Worm (Caenorhabditis elegans): ENCODE data around the gene lin-52.

lin-52 gene

ce11 chrIII:9849111-9849510 lies 24.6 kb upstream of the lin-52 start:
- TF ChIP-seq sox-2 (GFP tag; IDR thresholded peaks at IDR 0.05) = peak; percentile 31; the same call in 1 of the 2 replicates
- peak; percentile 8 for TF ChIP-seq hlh-8 (tag; optimal IDR thresholded peaks at IDR 0.05)

DNA sequence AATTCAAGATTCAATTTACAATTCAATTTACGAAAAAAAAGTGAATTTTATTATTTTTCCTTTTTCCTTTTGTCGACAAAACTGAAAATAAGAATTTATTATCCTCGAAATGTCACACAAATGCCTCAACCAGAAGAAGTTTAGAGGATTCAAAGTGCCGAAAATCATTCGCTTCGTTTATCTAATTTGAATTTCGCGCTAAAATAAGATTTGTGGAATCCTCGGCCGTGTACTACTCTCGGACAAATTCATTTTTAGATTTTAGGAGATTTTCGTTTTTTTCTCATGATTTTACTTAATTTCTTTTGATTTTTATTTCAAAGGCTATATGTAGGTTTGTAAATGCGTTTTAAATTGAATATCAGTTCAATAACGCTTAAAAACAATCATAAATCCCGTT lies 24.1 kb upstream of the lin-52 start:
- TF ChIP-seq ceh-6 (GFP tag; optimal IDR thresholded peaks at IDR 0.05) (no peak), K02D7.2 (tag; optimal IDR thresholded peaks at IDR 0.05) (no peak), pqm-1 (tag; optimal IDR thresholded peaks at IDR 0.05) (no peak)

DNA sequence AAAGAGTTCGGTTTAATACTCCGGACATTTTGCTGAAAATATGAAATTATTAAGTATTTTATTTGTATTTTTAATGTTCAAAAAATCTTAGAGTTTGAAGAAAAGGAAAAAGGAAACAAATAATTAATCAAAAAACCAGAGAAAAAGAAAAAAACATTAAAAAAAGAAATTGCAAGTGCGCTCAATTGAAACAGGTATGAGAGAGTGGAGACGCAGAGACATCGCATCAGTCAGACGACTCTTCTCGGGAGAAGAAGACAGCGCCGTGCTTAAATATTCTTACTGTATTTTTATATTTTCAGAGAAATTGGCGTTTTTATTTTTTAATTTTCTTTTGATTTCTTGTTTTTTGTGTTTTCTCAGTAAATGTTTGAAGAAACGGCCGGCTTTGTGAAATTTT lies 23.5 kb upstream of the lin-52 start, which contains the start of gene mrpl-36:
Gene mrpl-36 (minus strand): TSS at position 34 of the 400 bp plus-strand sequence.
- TF ChIP-seq unc-55 (GFP tag; optimal IDR thresholded peaks at IDR 0.05) (peak; percentile 11), zip-5 (tag; optimal IDR thresholded peaks at IDR 0.05) (no peak)

DNA sequence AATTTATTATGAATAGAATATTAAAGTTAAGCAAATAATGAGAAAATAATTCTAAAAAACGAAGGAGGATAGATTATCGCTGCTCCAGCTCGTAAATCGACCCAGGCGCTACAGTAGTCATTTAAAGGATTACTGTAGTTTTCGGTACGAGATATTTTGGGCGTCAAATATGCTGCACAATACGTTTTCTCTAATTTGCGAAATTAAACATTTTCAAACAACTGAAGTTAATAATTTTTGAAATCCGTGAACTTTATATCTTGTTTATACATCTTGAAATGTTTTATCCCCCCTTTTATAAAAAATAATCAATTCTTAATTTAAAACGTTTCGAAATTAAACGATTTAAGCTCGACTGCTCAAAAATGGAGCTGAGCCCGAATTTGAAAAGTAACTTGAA lies 21.5 kb upstream of the lin-52 start, which contains the start of gene K11H3.2:
Gene K11H3.2 (plus strand): TSS at position 301 of the 400 bp plus-strand sequence.
- TF ChIP-seq ceh-22 (tag; optimal IDR thresholded peaks at IDR 0.05) = no peak
- TF ChIP-seq hlh-6 (tag; optimal IDR thresholded peaks at IDR 0.05) = no peak
- no peak for TF ChIP-seq F13H6.1 (tag; optimal IDR thresholded peaks at IDR 0.05)
- TF ChIP-seq C38D4.7 (GFP tag; optimal IDR thresholded peaks at IDR 0.05) = no peak
- no peak for TF ChIP-seq odd-2 (tag; optimal IDR thresholded peaks at IDR 0.05)
- TF ChIP-seq ahr-1 (tag; optimal IDR thresholded peaks at IDR 0.05) = no peak
- TF ChIP-seq nfya-1 (tag; optimal IDR thresholded peaks at IDR 0.05) = no peak
- TF ChIP-seq ceh-30 (tag; optimal IDR thresholded peaks at IDR 0.05) = no peak
- no peak for TF ChIP-seq eyg-1 (tag; optimal IDR thresholded peaks at IDR 0.05)
- no peak for TF ChIP-seq ztf-16 (tag; optimal IDR thresholded peaks at IDR 0.05)
- TF ChIP-seq sox-2 (GFP tag; IDR thresholded peaks at IDR 0.05) = no peak
- TF ChIP-seq fkh-10 (GFP tag; optimal IDR thresholded peaks at IDR 0.05) = no peak
- TF ChIP-seq pha-2 (tag; optimal IDR thresholded peaks at IDR 0.05) = no peak
- TF ChIP-seq unc-86 (tag; optimal IDR thresholded peaks at IDR 0.05) = no peak

DNA sequence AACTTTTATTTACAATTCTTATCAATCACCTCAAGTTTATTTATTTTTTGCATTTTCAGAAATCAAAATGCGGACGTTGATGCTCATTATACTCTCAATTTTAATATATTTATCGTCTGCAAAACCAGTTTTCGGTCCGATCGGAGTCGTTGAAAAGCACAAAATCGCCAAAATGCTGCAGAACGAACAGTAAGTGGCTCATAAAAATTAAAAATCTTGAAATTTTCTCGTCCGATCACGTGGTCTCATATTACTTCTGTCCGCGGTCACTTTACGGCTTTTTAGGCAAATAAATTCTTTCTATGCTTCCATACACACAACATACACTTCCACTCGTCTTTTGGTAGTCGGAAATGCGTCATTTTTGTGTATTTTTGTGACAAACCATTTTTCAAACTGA lies 19.2 kb upstream of the lin-52 start, which contains the start of gene K11H3.5:
Gene K11H3.5 (plus strand): TSS at position 54 of the 400 bp plus-strand sequence.
- no peak for TF ChIP-seq pax-1 (tag; optimal IDR thresholded peaks at IDR 0.05)
- TF ChIP-seq dve-1 (tag; optimal IDR thresholded peaks at IDR 0.05) = no peak
- no peak for TF ChIP-seq ceh-9 (tag; optimal IDR thresholded peaks at IDR 0.05)
- no peak for TF ChIP-seq hlh-13 (GFP tag; optimal IDR thresholded peaks at IDR 0.05)
- no peak for TF ChIP-seq ceh-24 (tag; optimal IDR thresholded peaks at IDR 0.05)
- no peak for TF ChIP-seq ceh-48 (tag; optimal IDR thresholded peaks at IDR 0.05)
- no peak for TF ChIP-seq unc-86 (tag; optimal IDR thresholded peaks at IDR 0.05)
- no peak for TF ChIP-seq sox-2 (GFP tag; IDR thresholded peaks at IDR 0.05)

DNA sequence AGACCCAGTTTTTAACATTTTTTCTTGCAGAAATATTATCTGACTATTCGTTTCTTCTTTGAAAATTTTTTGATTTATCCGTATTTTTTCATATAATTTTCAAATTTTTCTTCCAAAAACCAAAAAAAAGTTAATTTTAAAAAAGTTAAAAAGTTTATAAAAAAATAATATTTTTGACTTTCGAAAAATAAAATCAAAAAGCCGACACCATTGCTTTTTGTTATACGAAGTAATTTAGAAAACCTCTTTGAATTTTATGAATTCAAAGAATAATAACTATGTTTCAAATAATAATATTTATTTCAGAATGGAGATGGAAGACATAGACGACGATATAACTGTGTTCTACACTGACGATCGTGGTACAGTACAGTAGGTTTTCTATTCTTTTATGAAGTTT lies 10.3 kb upstream of the lin-52 start, which contains the start of gene K11H3.8:
Gene K11H3.8 (plus strand): TSS at position 301 of the 400 bp plus-strand sequence.
- TF ChIP-seq ceh-48 (tag; optimal IDR thresholded peaks at IDR 0.05) (no peak), pax-1 (tag; optimal IDR thresholded peaks at IDR 0.05) (no peak), ama-1 (optimal IDR thresholded peaks at IDR 0.05) (no peak), hlh-8 (tag; optimal IDR thresholded peaks at IDR 0.05) (no peak), gmeb-2 (tag; optimal IDR thresholded peaks at IDR 0.05) (no peak), ref-2 (tag; optimal IDR thresholded peaks at IDR 0.05) (no peak), fkh-10 (GFP tag; optimal IDR thresholded peaks at IDR 0.05) (no peak), lim-6 (tag; optimal IDR thresholded peaks at IDR 0.05) (no peak), fax-1 (tag; optimal IDR thresholded peaks at IDR 0.05) (no peak), mec-3 (tag; optimal IDR thresholded peaks at IDR 0.05; ENCODE audit: borderline replicate concordance) (no peak), ceh-14 (tag; optimal IDR thresholded peaks at IDR 0.05) (no peak), unc-3 (GFP tag; conservative IDR thresholded peaks at IDR 0.05) (no peak), unc-3 (tag; optimal IDR thresholded peaks at IDR 0.05) (no peak), odd-2 (tag; optimal IDR thresholded peaks at IDR 0.05) (no peak), hlh-30 (tag; optimal IDR thresholded peaks at IDR 0.05; ENCODE audit: insufficient read depth) (no peak)

Data from whole organism, late embryonic.